Worm (Caenorhabditis elegans) whole organism, L4/young adult: ENCODE data around the gene decr-1.3.

Experiments
- W03F9.2 ChIP-seq: fragments of 150-350 bp; optimal IDR thresholded peaks from 2 replicates; lab custom pipeline; 2014; ENCODE audit warnings: missing biosample characterization, missing genetic modification characterization
- dao-5 ChIP-seq: sonication (generic microtip); optimal IDR thresholded peaks from 2 replicates; lab custom pipeline; 2016; ENCODE audit warnings: missing genotype, missing genetic modification characterization, moderate library complexity, missing compliant biosample characterization
- him-1 ChIP-seq: sonication (generic microtip); optimal IDR thresholded peaks from 2 replicates; lab custom pipeline; 2016; ENCODE audit warnings: missing genotype, missing genetic modification reagents, missing genetic modification characterization, missing compliant biosample characterization

Gene decr-1.3

DNA sequence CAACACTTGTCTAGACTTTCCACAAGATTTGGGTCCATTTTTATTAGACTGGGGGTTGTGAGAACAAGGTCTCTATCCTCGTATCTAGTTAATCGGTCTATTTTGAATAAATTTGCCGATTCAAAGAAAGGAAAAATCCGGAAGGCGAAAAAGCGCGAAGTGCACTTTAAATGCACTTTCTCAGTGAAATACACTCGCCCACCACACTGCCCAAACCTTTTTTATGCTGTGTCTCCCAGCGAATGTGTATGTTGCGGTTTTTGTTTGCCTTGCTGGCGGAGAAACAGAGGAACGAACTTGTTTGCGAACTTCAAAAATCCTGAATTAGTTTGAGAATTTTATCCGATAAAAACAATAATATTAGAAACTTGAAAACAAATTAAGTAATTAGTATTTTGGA, 42.6 kb downstream of the decr-1.3 start:
- TF ChIP-seq him-1 (tag; lab: Kevin White, UChicago) (no peak), dao-5 (tag; lab: Kevin White, UChicago) (no peak), W03F9.2 (no peak)

- TF ChIP-seq dao-5 (tag; lab: Kevin White, UChicago) (no peak), him-1 (tag; lab: Kevin White, UChicago) (no peak), W03F9.2 (no peak)
Observed at ce11 chrII:8129495-8130010, 43.8 kb downstream of the decr-1.3 start, which contains the start of gene ulp-4. ulp-4 (plus strand) TSS chrII:8129960.

DNA sequence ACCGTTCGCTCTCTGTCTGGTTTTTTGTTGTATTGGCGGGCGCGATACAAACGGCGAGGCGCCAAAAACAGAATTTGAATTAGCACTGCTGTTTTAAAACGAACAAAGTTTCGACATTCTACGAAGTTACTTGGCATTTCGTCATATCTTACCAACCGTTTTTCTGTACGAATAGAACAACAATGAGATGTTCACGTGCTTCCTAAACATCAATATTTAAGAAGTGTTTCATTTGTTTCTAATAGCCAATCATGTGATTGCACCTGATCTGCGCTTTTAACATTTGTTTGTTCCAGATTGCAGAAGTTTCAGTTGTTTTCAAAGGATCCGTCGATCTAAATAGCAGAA, 44.3 kb downstream of the decr-1.3 start:
- TF ChIP-seq him-1 (tag; lab: Kevin White, UChicago) (no peak), W03F9.2 (no peak), dao-5 (tag; lab: Kevin White, UChicago) (no peak)

DNA sequence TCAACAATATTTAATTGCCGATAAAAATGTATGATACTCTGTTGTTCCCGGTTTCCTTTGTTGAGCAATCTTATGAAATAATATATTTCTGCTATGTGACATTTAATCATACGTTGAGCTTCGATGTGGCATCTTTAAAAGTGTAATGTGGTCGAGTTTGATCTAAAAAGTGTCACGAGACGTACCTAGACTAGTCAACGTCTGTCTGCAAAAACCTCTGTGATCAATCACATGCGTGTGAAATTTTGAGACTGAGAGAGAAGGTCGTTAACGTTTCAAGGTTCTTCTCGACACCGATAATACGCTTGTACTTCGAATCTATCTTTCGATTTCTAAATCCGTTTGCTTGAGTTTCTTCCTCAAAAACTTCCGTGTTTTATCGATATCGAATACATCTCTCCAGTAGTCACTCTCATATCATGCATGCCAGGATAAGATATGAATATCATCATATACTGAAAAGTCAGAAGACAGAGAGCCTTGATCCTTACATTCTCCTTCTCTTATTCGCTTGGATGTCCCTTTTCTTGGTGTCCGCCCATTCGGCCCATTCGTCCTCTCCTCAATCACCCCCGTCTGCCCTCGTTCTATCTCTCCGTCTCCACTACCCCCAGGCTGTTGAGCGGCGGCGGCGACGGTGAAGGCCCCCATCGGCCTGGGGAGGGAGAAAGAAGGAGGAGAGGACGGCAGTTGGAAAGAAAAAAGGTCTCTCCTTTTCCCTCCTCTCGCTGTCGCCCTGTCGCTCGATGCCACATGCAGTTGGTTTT, 44.9 kb downstream of the decr-1.3 start:
- TF ChIP-seq dao-5 (tag; lab: Kevin White, UChicago) (peak; percentile 9), him-1 (tag; lab: Kevin White, UChicago) (peak; percentile 36), W03F9.2 (no peak)

- TF ChIP-seq him-1 (tag; lab: Kevin White, UChicago) (no peak), dao-5 (tag; lab: Kevin White, UChicago) (no peak), W03F9.2 (no peak)
Observed at ce11 chrII:8127794-8128193, 45.6 kb downstream of the decr-1.3 start.

ce11 chrII:8127290-8127689, 46.1 kb downstream of the decr-1.3 start:
- TF ChIP-seq dao-5 (tag; lab: Kevin White, UChicago) = no peak

- TF ChIP-seq him-1 (tag; lab: Kevin White, UChicago) (no peak), W03F9.2 (no peak), dao-5 (tag; lab: Kevin White, UChicago) (no peak)
Observed at ce11 chrII:8126617-8127016, 46.7 kb downstream of the decr-1.3 start.

DNA sequence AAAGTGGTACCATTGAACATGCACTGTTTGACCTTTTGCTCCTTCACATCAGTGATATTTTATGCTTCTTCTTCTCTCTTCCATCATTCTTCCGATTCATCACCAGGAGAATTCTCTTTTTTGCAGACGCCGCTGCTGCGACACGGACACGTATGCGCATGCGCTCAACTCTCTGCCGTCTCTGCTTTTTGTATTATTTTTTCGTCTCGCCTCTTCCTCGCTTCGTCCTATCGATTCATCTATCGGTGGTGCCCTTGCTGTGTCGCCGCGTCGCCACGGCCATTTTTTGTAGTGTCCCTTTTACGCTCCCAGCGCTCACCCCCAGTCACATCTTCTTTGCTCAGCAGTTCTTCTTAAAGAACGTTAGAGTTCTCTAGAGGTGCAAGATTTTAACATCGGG, 47.2 kb downstream of the decr-1.3 start:
- no peak for TF ChIP-seq him-1 (tag; lab: Kevin White, UChicago)
- TF ChIP-seq W03F9.2 = peak; percentile 49

- no peak for TF ChIP-seq W03F9.2
- no peak for TF ChIP-seq dao-5 (tag; lab: Kevin White, UChicago)
- TF ChIP-seq him-1 (tag; lab: Kevin White, UChicago) = no peak
Observed at ce11 chrII:8125439-8125838, 47.9 kb downstream of the decr-1.3 start.

DNA sequence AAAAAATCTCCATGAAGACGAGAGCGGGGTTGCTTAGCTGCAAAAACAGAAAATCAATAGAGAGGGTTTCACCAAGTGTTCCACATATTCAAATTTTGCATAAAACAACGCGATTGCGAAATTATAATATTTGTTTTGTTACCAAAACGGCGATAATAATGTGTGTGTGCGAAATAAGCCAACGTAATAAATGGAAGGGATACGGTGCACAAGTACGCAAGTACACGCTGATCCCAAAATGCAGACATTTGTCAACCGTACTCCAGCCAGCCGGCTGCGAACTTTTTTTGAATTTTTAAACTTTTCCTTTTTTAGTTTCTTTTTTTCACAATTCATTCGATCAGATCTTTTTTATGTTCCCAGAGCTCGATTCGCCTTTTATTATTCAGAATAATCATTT, 48.5 kb downstream of the decr-1.3 start, which contains the start of gene ire-1:
ire-1 (minus strand) TSS at position 44 of the 400 bp plus-strand sequence.
- TF ChIP-seq dao-5 (tag; lab: Kevin White, UChicago) (no peak), W03F9.2 (peak; percentile 70), him-1 (tag; lab: Kevin White, UChicago) (no peak)
